Worm (Caenorhabditis elegans) whole organism, young adult: ENCODE data around the gene cosa-1.
A peak's percentile ranks its signal among the peaks of the same experiment; 100 is the strongest.

Experiments used
- D2030.7 ChIP-seq: fragments of 200-800 bp; sonication (Bioruptor generic); IDR thresholded peaks from 2 replicates; pipeline ENCODE4 v1.3.6; 2022; ENCODE audit warnings: missing genetic modification reagents, missing genetic modification characterization, missing compliant biosample characterization
- F10E7.11 ChIP-seq: sonication (generic microtip); optimal IDR thresholded peaks from 2 replicates; lab custom pipeline; 2017; ENCODE audit warnings: mild to moderate bottlenecking, missing genetic modification characterization, moderate library complexity, missing compliant biosample characterization
- F22D6.2 ChIP-seq: sonication (generic microtip); optimal IDR thresholded peaks from 2 replicates; lab custom pipeline; 2016; ENCODE audit warnings: mild to moderate bottlenecking, missing genetic modification characterization, missing compliant biosample characterization
- F33H1.4 ChIP-seq: fragments of 200-800 bp; sonication (Bioruptor generic); IDR thresholded peaks from 2 replicates; pipeline ENCODE4 v1.3.6; 2022; ENCODE audit warnings: missing genetic modification reagents, missing genetic modification characterization, missing compliant biosample characterization
- F37B4.10 ChIP-seq: fragments of 200-800 bp; sonication (Bioruptor generic); IDR thresholded peaks from 2 replicates; pipeline ENCODE4 v1.3.6; 2022; ENCODE audit warnings: missing genetic modification characterization, missing compliant biosample characterization
- F39B2.1 ChIP-seq: fragments of 200-800 bp; sonication (Bioruptor generic); IDR thresholded peaks from 2 replicates; pipeline ENCODE4 v1.3.6; 2022; ENCODE audit warnings: missing genetic modification reagents, missing genetic modification characterization, missing compliant biosample characterization
- F57C9.4 ChIP-seq: sonication (generic microtip); optimal IDR thresholded peaks from 2 replicates; lab custom pipeline; 2017; ENCODE audit warnings: mild to moderate bottlenecking, missing genetic modification characterization, missing compliant biosample characterization
- T07F8.4 ChIP-seq: sonication (generic microtip); optimal IDR thresholded peaks from 2 replicates; lab custom pipeline; 2016; ENCODE audit warnings: mild to moderate bottlenecking, missing genetic modification characterization, moderate library complexity, missing compliant biosample characterization
- Y53G8AR.9 ChIP-seq: fragments of 200-800 bp; sonication (Bioruptor generic); conservative IDR thresholded peaks from 2 replicates; pipeline ENCODE4 v1.3.6; 2022; ENCODE audit warnings: missing genetic modification reagents, missing genetic modification characterization, missing compliant biosample characterization
- Y79H2A.3 ChIP-seq: fragments of 200-800 bp; sonication (Bioruptor generic); conservative IDR thresholded peaks from 2 replicates; pipeline ENCODE4 v1.3.6; 2022; ENCODE audit warnings: missing genetic modification reagents, missing genetic modification characterization, missing compliant biosample characterization
- ZK185.1 ChIP-seq: sonication (generic microtip); optimal IDR thresholded peaks from 2 replicates; lab custom pipeline; 2016; ENCODE audit warnings: mild to moderate bottlenecking, missing genetic modification characterization, missing compliant biosample characterization; ENCODE audit not compliant: poor library complexity, severe bottlenecking
- atf-7 ChIP-seq: sonication (generic microtip); optimal IDR thresholded peaks from 2 replicates; lab custom pipeline; 2017; ENCODE audit warnings: mild to moderate bottlenecking, missing genetic modification characterization, missing compliant biosample characterization
- attf-5 ChIP-seq: fragments of 200-800 bp; sonication (Bioruptor generic); optimal IDR thresholded peaks from 2 replicates; lab custom pipeline; 2018; ENCODE audit warnings: mild to moderate bottlenecking, missing genetic modification characterization, missing compliant biosample characterization
- attf-6 ChIP-seq: fragments of 200-800 bp; sonication (Bioruptor generic); IDR thresholded peaks from 2 replicates; pipeline ENCODE4 v1.3.6; 2022; ENCODE audit warnings: missing genetic modification reagents, missing genetic modification characterization, missing compliant biosample characterization
- bed-2 ChIP-seq: fragments of 200-800 bp; sonication (Bioruptor generic); IDR thresholded peaks from 2 replicates; pipeline ENCODE4 v1.3.6; 2022; ENCODE audit warnings: missing genetic modification reagents, missing genetic modification characterization, missing compliant biosample characterization
- ceh-100 ChIP-seq: fragments of 200-800 bp; sonication (Bioruptor generic); IDR thresholded peaks from 2 replicates; pipeline ENCODE4 v1.3.6; 2022; ENCODE audit warnings: missing genetic modification reagents, missing genetic modification characterization, missing compliant biosample characterization
- ceh-91 ChIP-seq: fragments of 200-800 bp; sonication (Bioruptor generic); IDR thresholded peaks from 2 replicates; pipeline ENCODE4 v1.3.6; 2022; ENCODE audit warnings: missing genetic modification reagents, missing genetic modification characterization, missing compliant biosample characterization
- chd-7 ChIP-seq: sonication (generic microtip); optimal IDR thresholded peaks from 2 replicates; lab custom pipeline; 2016; ENCODE audit warnings: mild to moderate bottlenecking, missing genetic modification characterization, moderate library complexity, missing compliant biosample characterization
- dox-1 ChIP-seq: fragments of 200-800 bp; sonication (Bioruptor generic); IDR thresholded peaks from 2 replicates; pipeline ENCODE4 v1.3.6; 2022; ENCODE audit warnings: missing genetic modification reagents, missing genetic modification characterization, missing compliant biosample characterization
- egl-18 ChIP-seq: fragments of 200-800 bp; sonication (Bioruptor generic); IDR thresholded peaks from 2 replicates; pipeline ENCODE4 v1.3.6; 2022; ENCODE audit warnings: missing genetic modification reagents, missing genetic modification characterization, missing compliant biosample characterization
- egrh-3 ChIP-seq: fragments of 200-800 bp; sonication (Bioruptor generic); IDR thresholded peaks from 2 replicates; pipeline ENCODE4 v1.3.6; 2022; ENCODE audit warnings: missing genetic modification reagents, missing genetic modification characterization, missing compliant biosample characterization
- ekl-4 ChIP-seq: fragments of 200-800 bp; sonication (Bioruptor generic); IDR thresholded peaks from 2 replicates; pipeline ENCODE4 v1.3.6; 2022; ENCODE audit warnings: missing genetic modification reagents, missing genetic modification characterization, missing compliant biosample characterization
- fkh-3 ChIP-seq: sonication (generic microtip); optimal IDR thresholded peaks from 2 replicates; lab custom pipeline; 2016; ENCODE audit warnings: mild to moderate bottlenecking, missing genetic modification characterization, missing compliant biosample characterization
- hmg-1.2 ChIP-seq: fragments of 200-800 bp; sonication (Bioruptor generic); IDR thresholded peaks from 2 replicates; pipeline ENCODE4 v1.3.6; 2022; ENCODE audit warnings: missing genetic modification reagents, missing genetic modification characterization, missing compliant biosample characterization
- hsf-1 ChIP-seq: fragments of 200-800 bp; sonication (Bioruptor generic); IDR thresholded peaks from 2 replicates; pipeline ENCODE4 v1.3.6; 2022; ENCODE audit warnings: missing genetic modification reagents, missing genetic modification characterization, missing compliant biosample characterization
- lin-26 ChIP-seq: fragments of 200-800 bp; sonication (Bioruptor generic); IDR thresholded peaks from 2 replicates; pipeline ENCODE4 v1.3.6; 2022; ENCODE audit warnings: missing genetic modification reagents, missing genetic modification characterization, missing compliant biosample characterization
- lsl-1 ChIP-seq: fragments of 200-800 bp; sonication (Bioruptor generic); optimal IDR thresholded peaks from 2 replicates; lab custom pipeline; 2018; ENCODE audit warnings: mild to moderate bottlenecking, missing genetic modification characterization, moderate library complexity, missing compliant biosample characterization
- madf-6 ChIP-seq: fragments of 200-800 bp; sonication (Bioruptor generic); IDR thresholded peaks from 2 replicates; pipeline ENCODE4 v1.3.6; 2022; ENCODE audit warnings: missing genetic modification reagents, missing genetic modification characterization, missing compliant biosample characterization
- mcd-1 ChIP-seq: fragments of 200-800 bp; sonication (Bioruptor generic); IDR thresholded peaks from 2 replicates; pipeline ENCODE4 v1.3.6; 2022; ENCODE audit warnings: missing genetic modification reagents, missing genetic modification characterization, missing compliant biosample characterization
- mel-28 ChIP-seq: sonication (generic microtip); optimal IDR thresholded peaks from 2 replicates; lab custom pipeline; 2016; ENCODE audit warnings: borderline replicate concordance, mild to moderate bottlenecking, missing genetic modification characterization, missing compliant biosample characterization
- mes-4 ChIP-seq: sonication (generic microtip); optimal IDR thresholded peaks from 2 replicates; lab custom pipeline; 2016; ENCODE audit warnings: missing genotype, missing genetic modification characterization, missing compliant biosample characterization
- mxl-1 ChIP-seq: sonication (generic microtip); optimal IDR thresholded peaks from 2 replicates; lab custom pipeline; 2016; ENCODE audit warnings: missing genetic modification characterization, missing compliant biosample characterization
- nfyb-1 ChIP-seq: fragments of 200-800 bp; sonication (Bioruptor generic); IDR thresholded peaks from 2 replicates; pipeline ENCODE4 v1.3.6; 2022; ENCODE audit warnings: missing genetic modification reagents, missing genetic modification characterization, missing compliant biosample characterization
- nhr-27 ChIP-seq: fragments of 200-800 bp; sonication (Bioruptor generic); optimal IDR thresholded peaks from 2 replicates; lab custom pipeline; 2018; ENCODE audit warnings: mild to moderate bottlenecking, missing genetic modification characterization, moderate library complexity, missing compliant biosample characterization
- nhr-90 ChIP-seq: sonication (generic microtip); optimal IDR thresholded peaks from 2 replicates; lab custom pipeline; 2016; ENCODE audit warnings: missing genotype, mild to moderate bottlenecking, missing genetic modification characterization, missing compliant biosample characterization
- rec-8 ChIP-seq, 2 experiments: sonication (generic microtip); optimal IDR thresholded peaks; 2 replicates each; lab custom pipeline; 2016; ENCODE audit warnings: mild to moderate bottlenecking in 2 of 2, missing genetic modification characterization in 2 of 2, missing genetic modification reagents in 2 of 2, missing genotype in 2 of 2, missing biosample characterization in 1 of 2, missing compliant biosample characterization in 1 of 2, moderate library complexity in 1 of 2
- repo-1 ChIP-seq: sonication (generic microtip); optimal IDR thresholded peaks from 2 replicates; lab custom pipeline; 2017; ENCODE audit warnings: mild to moderate bottlenecking, missing genetic modification characterization, missing compliant biosample characterization
- snpc-1.1 ChIP-seq: sonication (generic microtip); optimal IDR thresholded peaks from 2 replicates; lab custom pipeline; 2017; ENCODE audit warnings: missing genetic modification characterization, mild to moderate bottlenecking, missing compliant biosample characterization, antibody characterized with exemption, moderate library complexity, missing genotype, missing genetic modification reagents; ENCODE audit not compliant: insufficient read depth
- sptf-2 ChIP-seq: fragments of 200-800 bp; sonication (Bioruptor generic); optimal IDR thresholded peaks from 2 replicates; lab custom pipeline; 2018; ENCODE audit warnings: mild to moderate bottlenecking, missing genetic modification characterization, missing compliant biosample characterization
- xnd-1 ChIP-seq: sonication (generic microtip); optimal IDR thresholded peaks from 2 replicates; lab custom pipeline; 2016; ENCODE audit warnings: missing genotype, missing genetic modification reagents, missing genetic modification characterization, missing compliant biosample characterization
- zfh-2 ChIP-seq: fragments of 200-800 bp; sonication (Bioruptor generic); conservative IDR thresholded peaks from 2 replicates; pipeline ENCODE4 v1.3.6; 2022; ENCODE audit warnings: missing genetic modification reagents, missing genetic modification characterization, missing compliant biosample characterization
- ztf-26 ChIP-seq: sonication (generic microtip); optimal IDR thresholded peaks from 2 replicates; lab custom pipeline; 2017; ENCODE audit warnings: missing genetic modification characterization, missing compliant biosample characterization

cosa-1 gene

DNA sequence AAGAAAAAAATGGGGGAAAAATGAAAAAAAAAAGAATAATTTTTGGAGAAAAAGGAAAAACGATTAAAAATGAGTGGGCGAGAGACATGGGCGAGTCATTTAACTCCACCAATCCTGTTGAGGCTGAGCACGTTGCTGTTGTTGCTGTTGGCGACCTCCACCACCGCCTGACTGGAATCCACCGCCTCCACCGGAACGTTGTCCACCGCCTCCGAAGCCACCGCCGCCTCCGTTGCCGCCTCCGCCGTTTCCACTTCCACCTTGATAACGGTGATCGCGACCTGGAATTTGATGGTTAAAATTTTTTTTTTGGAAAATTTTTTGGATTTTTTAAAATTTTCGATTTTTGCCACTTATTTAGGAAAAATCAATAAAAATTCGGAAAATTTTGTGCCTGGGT is 44.8 kb downstream of the cosa-1 start:
- TF ChIP-seq xnd-1 (tag; lab: Kevin White, UChicago) (no peak), ceh-100 (GFP tag; lab: Robert Waterston, UW) (no peak), F57C9.4 (tag; lab: Kevin White, UChicago) (no peak), zfh-2 (GFP tag; lab: Robert Waterston, UW) (peak; percentile 78), hsf-1 (GFP tag; lab: Robert Waterston, UW) (no peak), lin-26 (GFP tag; lab: Robert Waterston, UW) (no peak), Y53G8AR.9 (GFP tag; lab: Robert Waterston, UW) (no peak), madf-6 (GFP tag; lab: Robert Waterston, UW) (no peak), sptf-2 (GFP tag; lab: Kevin White, UChicago) (no peak), mcd-1 (GFP tag; lab: Robert Waterston, UW) (no peak), egrh-3 (peak; percentile 55; the same call in 1 of the 2 replicates)

DNA sequence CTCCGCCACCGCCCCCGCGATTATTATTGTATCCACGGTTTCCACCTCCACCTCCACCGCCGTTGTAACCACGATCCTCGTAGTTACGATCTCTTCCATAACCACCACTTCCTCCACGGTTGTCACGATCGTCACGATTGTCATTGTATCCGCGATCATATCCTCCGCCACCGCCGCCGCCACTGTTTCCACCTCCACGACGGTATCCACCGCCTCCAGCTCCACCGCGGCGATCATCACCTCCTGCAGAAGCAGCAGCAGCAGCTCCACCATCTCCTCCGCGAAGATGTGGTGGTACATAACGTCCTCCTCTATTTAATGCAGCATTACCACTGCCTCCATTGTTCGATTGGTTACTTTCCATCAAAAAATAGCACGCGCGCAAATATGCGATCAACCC is 52.7 kb downstream of the cosa-1 start, which contains the start of gene laf-1:
TSS of gene laf-1 (minus strand) at position 399 of the 400 bp plus-strand sequence.
- 0 out of 2 replicates have a peak, but pooled peaks have one; percentile 24 for TF ChIP-seq mcd-1 (GFP tag; lab: Robert Waterston, UW)
- TF ChIP-seq repo-1: no peak
- peak; percentile 73 for TF ChIP-seq zfh-2 (GFP tag; lab: Robert Waterston, UW)
- peak; percentile 65; the same call in 1 of the 2 replicates for TF ChIP-seq egrh-3
- TF ChIP-seq, all 124 proteins: peak for 3

DNA sequence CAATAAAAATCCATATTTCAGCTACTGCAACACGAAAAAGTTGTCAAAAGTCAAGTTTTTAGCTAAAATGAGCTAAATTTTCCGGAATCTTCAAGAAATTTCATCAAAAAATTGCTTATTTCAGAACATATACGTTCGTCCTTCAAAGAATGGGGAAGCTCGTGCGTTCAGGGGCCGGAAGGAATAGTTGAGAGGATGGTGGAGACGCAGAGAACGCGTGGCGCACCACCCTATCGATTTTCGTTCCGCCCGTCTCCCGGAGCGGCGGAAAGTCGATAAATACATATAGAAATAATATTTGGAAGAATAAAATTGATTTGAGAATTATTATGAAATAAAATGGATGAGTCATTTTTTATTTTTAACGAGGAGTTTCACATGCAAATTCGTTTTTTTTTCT is 54.4 kb downstream of the cosa-1 start:
- TF ChIP-seq chd-7 (tag; lab: Kevin White, UChicago) (no peak), hmg-1.2 (0 out of 2 replicates have a peak, but pooled peaks have one; percentile 12)
- TF ChIP-seq, all 124 proteins: peak for 1

DNA sequence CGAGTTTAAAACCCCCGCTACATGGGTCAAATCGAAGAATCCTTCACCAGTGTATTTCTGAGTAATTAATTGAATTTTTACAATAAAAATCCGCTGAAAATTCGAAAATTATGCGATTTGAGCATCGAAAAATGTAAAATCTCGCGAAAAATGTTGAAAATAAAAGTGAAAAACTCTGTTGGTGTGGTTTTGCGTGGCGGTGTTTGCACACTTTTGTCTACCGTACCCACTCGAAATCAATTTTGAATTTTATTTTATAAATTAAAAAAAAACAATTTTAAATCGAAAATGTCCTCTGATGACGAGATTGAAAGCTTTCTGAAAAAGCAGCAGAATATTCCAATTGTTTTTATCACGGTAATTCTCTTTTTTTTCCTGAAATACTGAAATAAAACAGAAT is 54.9 kb downstream of the cosa-1 start, which contains the start of gene Y71H2AM.6:
TSS of gene Y71H2AM.6 (plus strand) at position 264 of the 400 bp plus-strand sequence.
- TF ChIP-seq rec-8 (tag; optimal IDR thresholded peaks at IDR 0.05; lab: Kevin White, UChicago) (no peak), nhr-27 (tag; lab: Kevin White, UChicago) (no peak), lsl-1 (GFP tag; lab: Kevin White, UChicago) (peak; percentile 84), Y79H2A.3 (no peak), fkh-3 (no peak), repo-1 (no peak), hsf-1 (GFP tag; lab: Robert Waterston, UW) (no peak), ztf-26 (no peak), nfyb-1 (GFP tag; lab: Robert Waterston, UW) (no peak), T07F8.4 (no peak), bed-2 (GFP tag; lab: Robert Waterston, UW) (no peak), F10E7.11 (no peak), atf-7 (no peak), F33H1.4 (GFP tag; lab: Robert Waterston, UW) (peak; percentile 48), attf-6 (no peak), mes-4 (no peak), mel-28 (tag; lab: Kevin White, UChicago) (no peak), ekl-4 (no peak), F22D6.2 (tag; lab: Kevin White, UChicago) (no peak), F39B2.1 (GFP tag; lab: Robert Waterston, UW) (no peak), F37B4.10 (no peak), attf-5 (peak; percentile 31), egl-18 (GFP tag; lab: Robert Waterston, UW) (no peak), mcd-1 (GFP tag; lab: Robert Waterston, UW) (peak; percentile 38; the same call in 1 of the 2 replicates), snpc-1.1 (tag; lab: Kevin White, UChicago) (peak; percentile 6), D2030.7 (GFP tag; lab: Robert Waterston, UW) (no peak), nhr-90 (tag; lab: Kevin White, UChicago) (no peak), dox-1 (GFP tag; lab: Robert Waterston, UW) (no peak), ZK185.1 (tag; lab: Kevin White, UChicago) (no peak), ceh-91 (no peak), F57C9.4 (tag; lab: Kevin White, UChicago) (no peak), mxl-1 (tag; lab: Kevin White, UChicago) (no peak), egrh-3 (no peak), madf-6 (GFP tag; lab: Robert Waterston, UW) (peak; percentile 57; the same call in 1 of the 2 replicates)
